Worm (Caenorhabditis elegans) whole organism, L2 larva: ENCODE data around the gene inx-5.

Experiments
- Y55F3AM.14 ChIP-seq: fragments of 200-800 bp; sonication (Bioruptor generic); optimal IDR thresholded peaks from 2 replicates; lab custom pipeline; 2018; ENCODE audit warnings: mild to moderate bottlenecking, missing genetic modification characterization, missing compliant biosample characterization
- alr-1 ChIP-seq: fragments of 150-350 bp; optimal IDR thresholded peaks from 2 replicates; lab custom pipeline; 2014; ENCODE audit warnings: missing biosample characterization, missing genetic modification characterization
- ama-1 ChIP-seq: fragments of 150-350 bp; optimal IDR thresholded peaks from 2 replicates; lab custom pipeline; 2018; ENCODE audit warnings: inconsistent platforms
- elt-3 ChIP-seq: sonication (generic microtip); optimal IDR thresholded peaks from 2 replicates; lab custom pipeline; 2017; ENCODE audit warnings: missing biosample characterization, missing genetic modification characterization
- lin-13 ChIP-seq: fragments of 150-350 bp; optimal IDR thresholded peaks from 2 replicates; lab custom pipeline; 2014; ENCODE audit warnings: missing biosample characterization, missing genetic modification reagents, missing genetic modification characterization
- lin-39 ChIP-seq: fragments of 150-350 bp; optimal IDR thresholded peaks from 2 replicates; lab custom pipeline; 2014; ENCODE audit warnings: missing biosample characterization, missing genetic modification reagents, missing genetic modification characterization
- nhr-10 ChIP-seq: sonication (generic microtip); optimal IDR thresholded peaks from 2 replicates; lab custom pipeline; 2017; ENCODE audit warnings: missing biosample characterization, missing genetic modification characterization
- zag-1 ChIP-seq: fragments of 150-350 bp; optimal IDR thresholded peaks from 2 replicates; lab custom pipeline; 2014; ENCODE audit warnings: missing biosample characterization, missing genetic modification characterization
- ztf-11 ChIP-seq: sonication (generic microtip); optimal IDR thresholded peaks from 2 replicates; lab custom pipeline; 2017; ENCODE audit warnings: missing biosample characterization, missing genetic modification characterization

DNA sequence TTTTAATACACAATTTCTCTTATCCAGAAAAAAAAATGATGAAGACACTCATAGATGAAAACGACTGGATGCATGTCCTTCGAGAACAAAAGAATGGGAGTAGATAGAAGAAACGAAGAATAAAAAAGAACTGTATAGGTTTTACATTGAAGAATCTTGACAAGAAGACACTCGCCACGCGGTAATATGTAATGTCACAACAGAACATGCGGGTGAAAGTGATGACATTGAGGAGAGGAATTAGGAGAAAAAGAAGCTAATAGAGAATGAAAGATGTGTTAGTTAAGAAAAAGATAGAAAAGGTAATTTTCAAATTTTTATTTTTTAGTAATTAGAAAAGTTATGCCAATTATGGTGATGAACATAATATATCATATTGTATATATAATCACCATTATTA, 46.8 kb downstream of the inx-5 start:
- TF ChIP-seq elt-3 (tag; lab: Kevin White, UChicago), result no peak
- TF ChIP-seq lin-39 (tag; lab: Kevin White, UChicago), result no peak
- no peak for TF ChIP-seq alr-1 (tag; lab: Kevin White, UChicago)
- TF ChIP-seq ztf-11 (tag; lab: Kevin White, UChicago), result no peak
- TF ChIP-seq Y55F3AM.14 (GFP tag; lab: Kevin White, UChicago), result no peak
- TF ChIP-seq ama-1 (lab: Kevin White, UChicago), result no peak
- no peak for TF ChIP-seq zag-1 (tag; lab: Kevin White, UChicago)
- no peak for TF ChIP-seq lin-13
- no peak for TF ChIP-seq nhr-10 (tag; lab: Kevin White, UChicago)
